Worm (Caenorhabditis elegans) whole organism, early embryonic: Measurements from ENCODE around the gene ZK470.14.

Source experiments
- B0310.2 ChIP-seq: sonication (generic microtip); optimal IDR thresholded peaks from 2 replicates; lab custom pipeline; 2016; ENCODE audit warnings: mild to moderate bottlenecking, missing genetic modification characterization, missing compliant biosample characterization
- ama-1 ChIP-seq: fragments of 150-350 bp; optimal IDR thresholded peaks from 2 replicates; lab custom pipeline; 2014
- flt-1 ChIP-seq: fragments of 200-800 bp; sonication (Bioruptor generic); IDR thresholded peaks from 2 replicates; pipeline ENCODE4 v1.3.6; 2022; ENCODE audit warnings: missing genetic modification characterization, missing compliant biosample characterization
- hnd-1 ChIP-seq: sonication (generic microtip); optimal IDR thresholded peaks from 2 replicates; lab custom pipeline; 2016; ENCODE audit warnings: missing genetic modification characterization, missing compliant biosample characterization
- pes-1 ChIP-seq: fragments of 200-800 bp; sonication (Bioruptor generic); IDR thresholded peaks from 2 replicates; pipeline ENCODE4 v1.3.6; 2022; ENCODE audit warnings: missing genetic modification reagents, missing genetic modification characterization, missing compliant biosample characterization
- scrt-1 ChIP-seq: fragments of 200-800 bp; sonication (Bioruptor generic); IDR thresholded peaks from 2 replicates; pipeline ENCODE4 v1.3.6; 2022; ENCODE audit warnings: missing genetic modification characterization, missing compliant biosample characterization
- tbx-11 ChIP-seq: fragments of 200-800 bp; sonication (Bioruptor generic); IDR thresholded peaks from 2 replicates; pipeline ENCODE4 v1.3.6; 2022; ENCODE audit warnings: missing genetic modification characterization, missing compliant biosample characterization

ce11 chrX:4151206-4151605 is 16.0 kb upstream of the ZK470.14 start:
- TF ChIP-seq ama-1 (lab: Kevin White, UChicago) (no peak), pes-1 (GFP tag; lab: Robert Waterston, UW) (no peak), hnd-1 (tag; lab: Kevin White, UChicago) (no peak), B0310.2 (tag; lab: Kevin White, UChicago) (no peak), flt-1 (GFP tag; lab: Robert Waterston, UW) (no peak), scrt-1 (GFP tag; lab: Robert Waterston, UW) (no peak), tbx-11 (GFP tag; lab: Robert Waterston, UW) (no peak)
